Worm (Caenorhabditis elegans) whole organism, L2 larva: ENCODE measurements around the gene Y22D7AR.2.

Experiments
- C34F6.9 ChIP-seq: fragments of 150-350 bp; optimal IDR thresholded peaks from 2 replicates; lab custom pipeline; 2014; ENCODE audit warnings: missing biosample characterization, missing genetic modification characterization
- F13H6.1 ChIP-seq: sonication (generic microtip); optimal IDR thresholded peaks from 2 replicates; lab custom pipeline; 2016; ENCODE audit warnings: missing genetic modification characterization, missing compliant biosample characterization
- R02D3.7 ChIP-seq: fragments of 150-350 bp; optimal IDR thresholded peaks from 2 replicates; lab custom pipeline; 2014; ENCODE audit warnings: missing biosample characterization, missing genetic modification characterization
- Y55F3AM.14 ChIP-seq: fragments of 200-800 bp; sonication (Bioruptor generic); optimal IDR thresholded peaks from 2 replicates; lab custom pipeline; 2018; ENCODE audit warnings: mild to moderate bottlenecking, missing genetic modification characterization, missing compliant biosample characterization
- alr-1 ChIP-seq: fragments of 150-350 bp; optimal IDR thresholded peaks from 2 replicates; lab custom pipeline; 2014; ENCODE audit warnings: missing biosample characterization, missing genetic modification characterization
- aly-2 ChIP-seq: fragments of 150-350 bp; optimal IDR thresholded peaks from 2 replicates; lab custom pipeline; 2014; ENCODE audit warnings: missing biosample characterization, missing genetic modification characterization
- ama-1 ChIP-seq: fragments of 150-350 bp; optimal IDR thresholded peaks from 2 replicates; lab custom pipeline; 2018; ENCODE audit warnings: inconsistent platforms
- blmp-1 ChIP-seq: sonication (generic microtip); optimal IDR thresholded peaks from 2 replicates; lab custom pipeline; 2017; ENCODE audit warnings: missing genetic modification characterization, mild to moderate bottlenecking, missing compliant biosample characterization, antibody characterized with exemption, moderate library complexity; ENCODE audit not compliant: insufficient read depth
- ceh-16 ChIP-seq: fragments of 150-350 bp; optimal IDR thresholded peaks from 2 replicates; lab custom pipeline; 2014; ENCODE audit warnings: missing biosample characterization, missing genetic modification characterization
- ceh-82 ChIP-seq: fragments of 150-350 bp; optimal IDR thresholded peaks from 2 replicates; lab custom pipeline; 2014; ENCODE audit warnings: missing biosample characterization, missing genetic modification characterization
- dmd-4 ChIP-seq: sonication (generic microtip); optimal IDR thresholded peaks from 2 replicates; lab custom pipeline; 2017; ENCODE audit warnings: missing biosample characterization, missing genetic modification characterization
- egl-27 ChIP-seq: sonication (generic microtip); optimal IDR thresholded peaks from 3 replicates; lab custom pipeline; 2017; ENCODE audit warnings: missing biosample characterization, missing genetic modification reagents, missing genetic modification characterization
- elt-1 ChIP-seq: fragments of 150-350 bp; optimal IDR thresholded peaks from 2 replicates; lab custom pipeline; 2014; ENCODE audit warnings: missing biosample characterization, missing genetic modification characterization
- fos-1 ChIP-seq: fragments of 150-350 bp; optimal IDR thresholded peaks from 2 replicates; lab custom pipeline; 2014; ENCODE audit warnings: missing biosample characterization, missing genetic modification characterization
- gmeb-1 ChIP-seq: fragments of 150-350 bp; optimal IDR thresholded peaks from 2 replicates; lab custom pipeline; 2014; ENCODE audit warnings: missing biosample characterization, missing genetic modification characterization
- lin-11 ChIP-seq: fragments of 150-350 bp; sonication (generic microtip); optimal IDR thresholded peaks from 2 replicates; lab custom pipeline; 2014; ENCODE audit warnings: missing biosample characterization, missing genetic modification characterization, inconsistent platforms, mixed read lengths
- lin-13 ChIP-seq: fragments of 150-350 bp; optimal IDR thresholded peaks from 2 replicates; lab custom pipeline; 2014; ENCODE audit warnings: missing biosample characterization, missing genetic modification reagents, missing genetic modification characterization
- lin-39 ChIP-seq: fragments of 150-350 bp; optimal IDR thresholded peaks from 2 replicates; lab custom pipeline; 2014; ENCODE audit warnings: missing biosample characterization, missing genetic modification reagents, missing genetic modification characterization
- lsy-2 ChIP-seq, 2 experiments: fragments of 150-350 bp in 1 of 2; sonication (generic microtip) in 1 of 2; optimal IDR thresholded peaks; 2 replicates each; lab custom pipeline; 2014 to 2017; ENCODE audit warnings: missing biosample characterization in 2 of 2, missing genetic modification characterization in 2 of 2
- mab-5 ChIP-seq: fragments of 150-350 bp; optimal IDR thresholded peaks from 2 replicates; lab custom pipeline; 2014; ENCODE audit warnings: missing biosample characterization, missing genetic modification characterization
- mbf-1 ChIP-seq: sonication (generic microtip); optimal IDR thresholded peaks from 2 replicates; lab custom pipeline; 2017; ENCODE audit warnings: missing biosample characterization, missing genetic modification characterization
- mdl-1 ChIP-seq, 2 experiments: fragments of 150-350 bp in 1 of 2; sonication (generic microtip) in 1 of 2; optimal IDR thresholded peaks; 2 replicates each; lab custom pipeline; 2017; ENCODE audit warnings: missing biosample characterization in 2 of 2, missing genetic modification characterization in 2 of 2
- nhr-10 ChIP-seq: sonication (generic microtip); optimal IDR thresholded peaks from 2 replicates; lab custom pipeline; 2017; ENCODE audit warnings: missing biosample characterization, missing genetic modification characterization
- nhr-11 ChIP-seq: fragments of 150-350 bp; optimal IDR thresholded peaks from 2 replicates; lab custom pipeline; 2014; ENCODE audit warnings: missing biosample characterization, missing genetic modification characterization
- nhr-12 ChIP-seq: fragments of 150-350 bp; optimal IDR thresholded peaks from 2 replicates; lab custom pipeline; 2014; ENCODE audit warnings: missing biosample characterization, missing genetic modification characterization
- nhr-129 ChIP-seq: fragments of 150-350 bp; optimal IDR thresholded peaks from 2 replicates; lab custom pipeline; 2014; ENCODE audit warnings: missing biosample characterization, missing genetic modification characterization
- nhr-21 ChIP-seq: fragments of 150-350 bp; optimal IDR thresholded peaks from 2 replicates; lab custom pipeline; 2014; ENCODE audit warnings: missing biosample characterization, missing genetic modification characterization
- nhr-23 ChIP-seq: fragments of 150-350 bp; optimal IDR thresholded peaks from 2 replicates; lab custom pipeline; 2014; ENCODE audit warnings: missing biosample characterization, missing genetic modification reagents, missing genetic modification characterization
- nhr-237 ChIP-seq: fragments of 150-350 bp; optimal IDR thresholded peaks from 2 replicates; lab custom pipeline; 2014; ENCODE audit warnings: missing biosample characterization, missing genetic modification characterization
- nhr-6 ChIP-seq: fragments of 150-350 bp; optimal IDR thresholded peaks from 2 replicates; lab custom pipeline; 2014; ENCODE audit warnings: missing biosample characterization, missing genetic modification characterization
- nhr-77 ChIP-seq: fragments of 150-350 bp; optimal IDR thresholded peaks from 2 replicates; lab custom pipeline; 2014; ENCODE audit warnings: missing biosample characterization, missing genetic modification characterization
- peb-1 ChIP-seq: fragments of 150-350 bp; optimal IDR thresholded peaks from 2 replicates; lab custom pipeline; 2014; ENCODE audit warnings: missing biosample characterization, missing genetic modification characterization
- sem-4 ChIP-seq: fragments of 150-350 bp; optimal IDR thresholded peaks from 2 replicates; lab custom pipeline; 2014; ENCODE audit warnings: missing biosample characterization, missing genetic modification reagents, missing genetic modification characterization
- skn-1 ChIP-seq: sonication (generic microtip); optimal IDR thresholded peaks from 2 replicates; lab custom pipeline; 2017; ENCODE audit warnings: missing biosample characterization, missing genetic modification characterization
- sma-3 ChIP-seq: sonication (generic microtip); optimal IDR thresholded peaks from 2 replicates; lab custom pipeline; 2016; ENCODE audit warnings: missing genetic modification reagents, missing genetic modification characterization, missing compliant biosample characterization
- sma-9 ChIP-seq, 2 experiments: fragments of 150-350 bp in 1 of 2; sonication (generic microtip) in 1 of 2; optimal IDR thresholded peaks; 2 replicates each; lab custom pipeline; 2014 to 2016; ENCODE audit warnings: missing genetic modification characterization in 2 of 2, mild to moderate bottlenecking in 1 of 2, missing biosample characterization in 1 of 2, missing compliant biosample characterization in 1 of 2, missing genetic modification reagents in 1 of 2, moderate library complexity in 1 of 2
- snpc-4 ChIP-seq: fragments of 150-350 bp; optimal IDR thresholded peaks from 2 replicates; lab custom pipeline; 2014; ENCODE audit warnings: missing biosample characterization, missing genetic modification characterization
- unc-39 ChIP-seq: fragments of 150-350 bp; optimal IDR thresholded peaks from 2 replicates; lab custom pipeline; 2014; ENCODE audit warnings: missing biosample characterization, missing genetic modification characterization
- unc-55 ChIP-seq: fragments of 150-350 bp; sonication (generic microtip); optimal IDR thresholded peaks from 3 replicates; lab custom pipeline; 2014; ENCODE audit warnings: missing biosample characterization, missing genetic modification reagents, missing genetic modification characterization
- zag-1 ChIP-seq: fragments of 150-350 bp; optimal IDR thresholded peaks from 2 replicates; lab custom pipeline; 2014; ENCODE audit warnings: missing biosample characterization, missing genetic modification characterization
- ztf-1 ChIP-seq: fragments of 200-800 bp; sonication (Bioruptor generic); conservative IDR thresholded peaks from 2 replicates; pipeline ENCODE4 v1.3.6; 2022; ENCODE audit warnings: missing genetic modification characterization, missing compliant biosample characterization
- ztf-11 ChIP-seq: sonication (generic microtip); optimal IDR thresholded peaks from 2 replicates; lab custom pipeline; 2017; ENCODE audit warnings: missing biosample characterization, missing genetic modification characterization
- ztf-4 ChIP-seq: fragments of 150-350 bp; optimal IDR thresholded peaks from 2 replicates; lab custom pipeline; 2014; ENCODE audit warnings: missing biosample characterization, missing genetic modification characterization

Y22D7AR.2 gene

DNA sequence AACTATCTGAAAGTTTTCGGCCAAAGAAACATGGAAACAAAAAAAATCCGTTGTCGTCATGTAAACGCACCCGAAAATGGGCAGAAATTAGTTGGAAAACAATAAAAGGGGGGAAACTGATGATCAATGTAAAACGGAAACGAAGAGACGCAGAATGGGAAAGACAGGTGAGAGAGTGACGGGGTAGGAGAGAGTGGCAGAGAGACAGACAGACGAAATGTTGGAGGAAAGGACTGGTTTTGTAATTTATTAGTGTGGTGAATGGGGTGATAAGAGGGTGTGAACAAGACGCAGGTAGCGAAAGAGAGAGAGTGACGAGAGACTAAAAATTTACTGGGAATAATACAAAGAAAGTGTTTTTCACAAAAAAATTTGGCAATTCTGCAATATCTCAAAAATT lies 24.8 kb upstream of the Y22D7AR.2 start (continued):
- TF ChIP-seq sem-4 (tag; lab: Kevin White, UChicago) (peak; percentile 82), lin-39 (tag; lab: Kevin White, UChicago) (no peak), Y55F3AM.14 (peak; percentile 2), ceh-82 (tag; lab: Kevin White, UChicago) (no peak), unc-39 (tag; lab: Kevin White, UChicago) (no peak), fos-1 (tag; lab: Kevin White, UChicago) (peak; percentile 96)
- TF ChIP-seq, all 48 proteins: peak for 19

DNA sequence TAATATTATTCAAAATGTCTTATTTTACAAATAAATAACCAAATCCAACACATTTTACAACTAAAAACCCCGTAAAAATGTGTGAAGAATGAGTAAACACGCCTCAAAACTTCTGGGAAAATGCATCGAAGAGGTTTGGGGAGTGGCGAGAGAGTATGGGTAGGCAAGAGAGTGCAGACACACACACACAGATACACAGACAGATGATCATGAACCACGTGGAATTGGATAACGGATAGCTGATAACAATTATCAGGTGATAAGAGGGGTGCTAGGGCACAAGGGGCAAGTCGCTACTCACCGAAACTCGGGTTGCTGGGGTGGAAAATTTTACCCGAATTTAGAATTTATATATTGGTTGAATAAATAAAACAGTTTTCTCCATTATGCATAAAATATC lies 23.5 kb upstream of the Y22D7AR.2 start:
- TF ChIP-seq ztf-4 (tag; lab: Kevin White, UChicago) (peak; percentile 22), skn-1 (tag; lab: Kevin White, UChicago) (no peak), sem-4 (tag; lab: Kevin White, UChicago) (no peak), ceh-16 (no peak), nhr-129 (tag; lab: Kevin White, UChicago) (peak; percentile 70), blmp-1 (tag; lab: Kevin White, UChicago) (no peak), nhr-6 (tag; lab: Kevin White, UChicago) (no peak), nhr-23 (tag; lab: Kevin White, UChicago) (no peak), nhr-10 (tag; lab: Kevin White, UChicago) (no peak), snpc-4 (tag; lab: Kevin White, UChicago) (no peak), dmd-4 (tag; lab: Kevin White, UChicago) (no peak), C34F6.9 (tag; lab: Kevin White, UChicago) (peak; percentile 37), mbf-1 (no peak), egl-27 (tag; lab: Kevin White, UChicago) (no peak), nhr-12 (tag; lab: Kevin White, UChicago) (no peak), ceh-82 (tag; lab: Kevin White, UChicago) (no peak), lin-13 (no peak), nhr-21 (no peak), nhr-237 (no peak), lsy-2 (tag; optimal IDR thresholded peaks at IDR 0.05; lab: Kevin White, UChicago) (no peak), mab-5 (no peak), ztf-1 (GFP tag; lab: Robert Waterston, UW) (no peak), F13H6.1 (peak; percentile 37), nhr-77 (tag; lab: Kevin White, UChicago) (no peak), Y55F3AM.14 (no peak), nhr-11 (tag; lab: Kevin White, UChicago) (no peak), lin-11 (tag; lab: Kevin White, UChicago) (peak; percentile 19), zag-1 (tag; lab: Kevin White, UChicago) (no peak), sma-3 (no peak), mdl-1 (tag; optimal IDR thresholded peaks at IDR 0.05; lab: Kevin White, UChicago) (peak; percentile 1 to 38), unc-55 (no peak), R02D3.7 (no peak), sma-9 (GFP tag; optimal IDR thresholded peaks at IDR 0.05; lab: Kevin White, UChicago) (peak; percentile 74), sma-9 (tag; optimal IDR thresholded peaks at IDR 0.05; lab: Kevin White, UChicago) (no peak), unc-39 (tag; lab: Kevin White, UChicago) (no peak), aly-2 (tag; lab: Kevin White, UChicago) (no peak), ztf-11 (tag; lab: Kevin White, UChicago) (no peak), alr-1 (tag; lab: Kevin White, UChicago) (no peak), gmeb-1 (tag; lab: Kevin White, UChicago) (no peak), lin-39 (tag; lab: Kevin White, UChicago) (no peak), fos-1 (tag; lab: Kevin White, UChicago) (no peak), elt-1 (tag; lab: Kevin White, UChicago) (no peak), peb-1 (tag; lab: Kevin White, UChicago) (no peak), ama-1 (no peak)
